Fruit fly (Drosophila melanogaster) whole organism, embryonic: ENCODE results near the gene CG14915.

Experiments used
- Atf-2 ChIP-seq: fragments of 200-800 bp; sonication (Bioruptor generic); optimal IDR thresholded peaks from 2 replicates; lab custom pipeline; 2016; ENCODE audit warnings: missing biosample characterization, missing genetic modification characterization
- BtbVII ChIP-seq: fragments of 200-800 bp; sonication (Bioruptor generic); optimal IDR thresholded peaks from 3 replicates; lab custom pipeline; 2017; ENCODE audit warnings: missing biosample characterization, mild to moderate bottlenecking, missing genetic modification characterization
- CG1024 ChIP-seq: fragments of 200-800 bp; sonication (Bioruptor generic); IDR thresholded peaks from 2 replicates; pipeline ENCODE4 v1.3.6; 2022; ENCODE audit warnings: missing biosample characterization, missing genetic modification characterization
- CG10462 ChIP-seq: fragments of 200-800 bp; sonication (Bioruptor generic); optimal IDR thresholded peaks from 2 replicates; lab custom pipeline; 2016; ENCODE audit warnings: missing biosample characterization, missing genetic modification characterization
- CG11695 ChIP-seq: fragments of 200-800 bp; sonication (Bioruptor generic); IDR thresholded peaks from 3 replicates; pipeline ENCODE4 v1.3.6; 2022; ENCODE audit warnings: missing biosample characterization, missing genetic modification characterization
- CG11723 ChIP-seq: fragments of 200-800 bp; sonication (Bioruptor generic); optimal IDR thresholded peaks from 2 replicates; lab custom pipeline; 2017; ENCODE audit warnings: missing biosample characterization, mild to moderate bottlenecking, missing genetic modification characterization
- CG12104 ChIP-seq: fragments of 200-800 bp; sonication (Bioruptor generic); optimal IDR thresholded peaks from 3 replicates; lab custom pipeline; 2016; ENCODE audit warnings: missing biosample characterization, missing genetic modification characterization
- CG12391 ChIP-seq: fragments of 200-800 bp; sonication (Bioruptor generic); optimal IDR thresholded peaks from 3 replicates; lab custom pipeline; 2018; ENCODE audit warnings: missing biosample characterization, mild to moderate bottlenecking, missing genetic modification characterization, moderate library complexity
- CG14014 ChIP-seq: fragments of 200-800 bp; sonication (Bioruptor generic); IDR thresholded peaks from 2 replicates; pipeline ENCODE4 v1.3.6; 2022; ENCODE audit warnings: missing biosample characterization, missing genetic modification characterization
- CG15269 ChIP-seq: fragments of 200-800 bp; sonication (Bioruptor generic); optimal IDR thresholded peaks from 2 replicates; lab custom pipeline; 2018; ENCODE audit warnings: missing biosample characterization, mild to moderate bottlenecking, missing genetic modification characterization, moderate library complexity
- CG15601 ChIP-seq: fragments of 200-800 bp; sonication (Bioruptor generic); optimal IDR thresholded peaks from 3 replicates; lab custom pipeline; 2019; ENCODE audit warnings: missing biosample characterization, mild to moderate bottlenecking, missing genetic modification characterization, moderate library complexity
- CG17802 ChIP-seq: fragments of 200-800 bp; sonication (Bioruptor generic); optimal IDR thresholded peaks from 2 replicates; lab custom pipeline; 2018; ENCODE audit warnings: missing biosample characterization, mild to moderate bottlenecking, missing genetic modification characterization, moderate library complexity
- CG2129 ChIP-seq: fragments of 200-800 bp; sonication (Bioruptor generic); IDR thresholded peaks from 2 replicates; pipeline ENCODE4 v1.3.6; 2022; ENCODE audit warnings: missing biosample characterization, missing genetic modification characterization; ENCODE audit not compliant: partially characterized antibody
- CG31388 ChIP-seq: fragments of 200-800 bp; sonication (Bioruptor generic); optimal IDR thresholded peaks from 2 replicates; lab custom pipeline; 2016; ENCODE audit warnings: missing biosample characterization, missing genetic modification characterization
- CG4328 ChIP-seq: fragments of 200-800 bp; sonication (Bioruptor generic); optimal IDR thresholded peaks from 3 replicates; lab custom pipeline; 2017; ENCODE audit warnings: missing biosample characterization, missing genetic modification reagents, missing genetic modification characterization
- CG4404 ChIP-seq: fragments of 200-800 bp; sonication (Bioruptor generic); IDR thresholded peaks from 2 replicates; pipeline ENCODE4 v1.3.6; 2022; ENCODE audit warnings: missing biosample characterization, missing genetic modification characterization
- CG4707 ChIP-seq: fragments of 200-800 bp; sonication (Bioruptor generic); optimal IDR thresholded peaks from 2 replicates; lab custom pipeline; 2018; ENCODE audit warnings: missing biosample characterization, mild to moderate bottlenecking, missing genetic modification characterization, moderate library complexity
- CG4820 ChIP-seq: fragments of 200-800 bp; sonication (Bioruptor generic); optimal IDR thresholded peaks from 3 replicates; lab custom pipeline; 2016; ENCODE audit warnings: missing biosample characterization, missing genetic modification characterization
- CG6689 ChIP-seq: fragments of 200-800 bp; sonication (Bioruptor generic); IDR thresholded peaks from 2 replicates; pipeline ENCODE4 v1.3.6; 2022; ENCODE audit warnings: missing biosample characterization, missing genetic modification characterization
- CG7372 ChIP-seq: fragments of 200-800 bp; sonication (Bioruptor generic); IDR thresholded peaks from 2 replicates; pipeline ENCODE4 v1.3.6; 2022; ENCODE audit warnings: missing biosample characterization, missing genetic modification characterization
- CG7963 ChIP-seq: fragments of 200-800 bp; sonication (Bioruptor generic); IDR thresholded peaks from 3 replicates; pipeline ENCODE4 v1.3.6; 2022; ENCODE audit warnings: missing biosample characterization, missing genetic modification characterization; ENCODE audit not compliant: partially characterized antibody
- CG8089 ChIP-seq: fragments of 200-800 bp; sonication (Bioruptor generic); optimal IDR thresholded peaks from 3 replicates; lab custom pipeline; 2016; ENCODE audit warnings: missing biosample characterization, missing genetic modification characterization
- HLH3B ChIP-seq: fragments of 200-800 bp; sonication (Bioruptor generic); IDR thresholded peaks from 2 replicates; pipeline ENCODE4 v1.3.6; 2022; ENCODE audit warnings: missing biosample characterization, missing genetic modification characterization
- Hand ChIP-seq: fragments of 200-800 bp; sonication (Bioruptor generic); optimal IDR thresholded peaks from 2 replicates; lab custom pipeline; 2017; ENCODE audit warnings: mild to moderate bottlenecking, missing biosample characterization, missing genetic modification reagents, missing genetic modification characterization
- Hr78 ChIP-seq, 2 experiments: fragments of 200-800 bp in 1 of 2; fragments of >200 bp in 1 of 2; sonication (Bioruptor generic) in 1 of 2; optimal IDR thresholded peaks; 2 replicates each; lab custom pipeline; 2017 to 2019; ENCODE audit warnings: missing biosample characterization in 2 of 2, missing genetic modification characterization in 2 of 2, mild to moderate bottlenecking in 1 of 2, moderate library complexity in 1 of 2
- MBD-R2 ChIP-seq: fragments of 200-800 bp; sonication (Bioruptor generic); IDR thresholded peaks from 2 replicates; pipeline ENCODE4 v1.3.6; 2022; ENCODE audit warnings: missing biosample characterization, missing genetic modification characterization
- Poxn ChIP-seq: fragments of 200-800 bp; sonication (Bioruptor generic); IDR thresholded peaks from 2 replicates; pipeline ENCODE4 v1.3.6; 2022; ENCODE audit warnings: missing biosample characterization, missing genetic modification characterization
- Ptx1 ChIP-seq: fragments of 200-800 bp; sonication (Bioruptor generic); IDR thresholded peaks from 2 replicates; pipeline ENCODE4 v1.3.6; 2022; ENCODE audit warnings: missing biosample characterization, missing genetic modification characterization
- Rfx ChIP-seq: fragments of 200-800 bp; sonication (Bioruptor generic); IDR thresholded peaks from 2 replicates; pipeline ENCODE4 v1.3.6; 2022; ENCODE audit warnings: missing biosample characterization, missing genetic modification characterization
- Scr ChIP-seq: fragments of 200-800 bp; sonication (Bioruptor generic); IDR thresholded peaks from 2 replicates; pipeline ENCODE4 v1.3.6; 2022; ENCODE audit warnings: missing biosample characterization, missing genetic modification characterization; ENCODE audit not compliant: partially characterized antibody
- Sry-β ChIP-seq: fragments of 200-800 bp; sonication (Bioruptor generic); optimal IDR thresholded peaks from 2 replicates; lab custom pipeline; 2018; ENCODE audit warnings: missing biosample characterization, mild to moderate bottlenecking, missing genetic modification characterization, moderate library complexity
- Xrp1 ChIP-seq: fragments of 200-800 bp; sonication (Bioruptor generic); IDR thresholded peaks from 2 replicates; pipeline ENCODE4 v1.3.6; 2022; ENCODE audit warnings: missing biosample characterization, missing genetic modification characterization
- ara ChIP-seq: fragments of 200-800 bp; sonication (Bioruptor generic); IDR thresholded peaks from 2 replicates; pipeline ENCODE4 v1.3.6; 2022; ENCODE audit warnings: missing biosample characterization, missing genetic modification characterization
- bsh ChIP-seq, 2 experiments: fragments of 200-800 bp; sonication (Bioruptor generic); optimal IDR thresholded peaks; 2 replicates each; lab custom pipeline; 2017 to 2018; ENCODE audit warnings: mild to moderate bottlenecking in 2 of 2, missing biosample characterization in 2 of 2, missing genetic modification characterization in 2 of 2, moderate library complexity in 1 of 2
- chif ChIP-seq, 2 experiments: fragments of 200-800 bp; sonication (Bioruptor generic); optimal IDR thresholded peaks; 3 replicates each; lab custom pipeline; 2016; ENCODE audit warnings: missing biosample characterization in 2 of 2, missing genetic modification characterization in 2 of 2
- ci ChIP-seq: fragments of 200-800 bp; sonication (Bioruptor generic); IDR thresholded peaks from 3 replicates; pipeline ENCODE4 v1.3.6; 2022; ENCODE audit warnings: missing biosample characterization, missing genetic modification characterization
- danr ChIP-seq: fragments of 200-800 bp; sonication (Bioruptor generic); IDR thresholded peaks from 2 replicates; pipeline ENCODE4 v1.3.6; 2022; ENCODE audit warnings: missing biosample characterization, missing genetic modification characterization
- dm ChIP-seq: fragments of 200-800 bp; sonication (Bioruptor generic); optimal IDR thresholded peaks from 3 replicates; lab custom pipeline; 2016; ENCODE audit warnings: missing biosample characterization, missing genetic modification characterization
- gce ChIP-seq: fragments of 200-800 bp; sonication (Bioruptor generic); IDR thresholded peaks from 3 replicates; pipeline ENCODE4 v1.3.6; 2022; ENCODE audit warnings: missing biosample characterization, missing genetic modification characterization
- gt ChIP-seq: fragments of 200-800 bp; sonication (Bioruptor generic); IDR thresholded peaks from 2 replicates; pipeline ENCODE4 v1.3.6; 2022; ENCODE audit warnings: missing biosample characterization, missing genetic modification characterization
- lab ChIP-seq: fragments of 200-800 bp; sonication (Bioruptor generic); optimal IDR thresholded peaks from 3 replicates; lab custom pipeline; 2017; ENCODE audit warnings: missing biosample characterization, missing genetic modification characterization, mild to moderate bottlenecking, moderate library complexity, missing genetic modification reagents
- lilli ChIP-seq: fragments of 200-800 bp; sonication (Bioruptor generic); optimal IDR thresholded peaks from 3 replicates; lab custom pipeline; 2016; ENCODE audit warnings: missing biosample characterization, missing genetic modification characterization
- odd ChIP-seq: fragments of 200-800 bp; sonication (Bioruptor generic); optimal IDR thresholded peaks from 2 replicates; lab custom pipeline; 2017; ENCODE audit warnings: missing biosample characterization, mild to moderate bottlenecking, missing genetic modification characterization
- pho ChIP-seq: fragments of 200-800 bp; sonication (Bioruptor generic); optimal IDR thresholded peaks from 2 replicates; lab custom pipeline; 2016; ENCODE audit warnings: missing biosample characterization, missing genetic modification characterization
- psq ChIP-seq: fragments of 200-800 bp; sonication (Bioruptor generic); optimal IDR thresholded peaks from 2 replicates; lab custom pipeline; 2017; ENCODE audit warnings: missing biosample characterization, missing genetic modification characterization
- schlank ChIP-seq: fragments of 200-800 bp; sonication (Bioruptor generic); optimal IDR thresholded peaks from 2 replicates; lab custom pipeline; 2018; ENCODE audit warnings: missing biosample characterization, mild to moderate bottlenecking, missing genetic modification characterization
- tio ChIP-seq: fragments of 200-800 bp; sonication (Bioruptor generic); optimal IDR thresholded peaks from 2 replicates; lab custom pipeline; 2017; ENCODE audit warnings: missing biosample characterization, missing genetic modification characterization, inconsistent platforms
- trh ChIP-seq: fragments of 200-800 bp; sonication (Bioruptor generic); optimal IDR thresholded peaks from 2 replicates; lab custom pipeline; 2016; ENCODE audit warnings: missing biosample characterization, missing genetic modification characterization
- usp ChIP-seq: fragments of >200 bp; optimal IDR thresholded peaks from 2 replicates; lab custom pipeline; 2017; ENCODE audit warnings: missing biosample characterization, missing genetic modification characterization
- zfh1 ChIP-seq: fragments of 200-800 bp; sonication (Bioruptor generic); IDR thresholded peaks from 3 replicates; pipeline ENCODE4 v1.3.6; 2022; ENCODE audit warnings: missing biosample characterization, missing genetic modification characterization

CG14915 gene

dm6 chr2L:11065106-11065878 lies 5.5 kb upstream of the CG14915 start (continued):
- no peak for TF ChIP-seq zfh1
- no peak for TF ChIP-seq CG7372 (GFP tag; lab: Robert Waterston, UW)
- no peak for TF ChIP-seq CG10462 (GFP tag; lab: Kevin White, UChicago)
- no peak for TF ChIP-seq ci
- no peak for TF ChIP-seq CG15601 (tag; lab: Kevin White, UChicago)
- peak; percentile 59 for TF ChIP-seq Poxn
- peak; percentile 68 for TF ChIP-seq Rfx
- TF ChIP-seq CG4404 (GFP tag; lab: Robert Waterston, UW) = no peak
- TF ChIP-seq CG31388 (GFP tag; lab: Kevin White, UChicago) = no peak
- no peak for TF ChIP-seq HLH3B (GFP tag; lab: Robert Waterston, UW)
- TF ChIP-seq odd = no peak
- peak; percentile 43 for TF ChIP-seq Hand
- no peak for TF ChIP-seq pho (GFP tag; lab: Kevin White, UChicago)
- no peak for TF ChIP-seq bsh (GFP tag; optimal IDR thresholded peaks at IDR 0.05; lab: Kevin White, UChicago)
- no peak for TF ChIP-seq CG14014 (GFP tag; lab: Robert Waterston, UW)
- TF ChIP-seq tio (GFP tag; lab: Kevin White, UChicago) = no peak
- no peak for TF ChIP-seq ara
- peak; percentile 49 for TF ChIP-seq lilli
- no peak for TF ChIP-seq Sry-β
- no peak for TF ChIP-seq chif (GFP tag; optimal IDR thresholded peaks at IDR 0.05; lab: Kevin White, UChicago)
- no peak; the same call in 1 of the 2 replicates for TF ChIP-seq MBD-R2 (GFP tag; lab: Robert Waterston, UW)
- no peak for TF ChIP-seq CG4328 (GFP tag; lab: Kevin White, UChicago)
- TF ChIP-seq trh = no peak
- TF ChIP-seq danr (GFP tag; lab: Robert Waterston, UW) = no peak
- no peak for TF ChIP-seq CG4707 (GFP tag; lab: Kevin White, UChicago)
- no peak for TF ChIP-seq gce
- peak; percentile 42; the same call in 1 of the 2 replicates for TF ChIP-seq CG6689
- peak; percentile 65 for TF ChIP-seq lab (GFP tag; lab: Kevin White, UChicago)
- peak; percentile 43 for TF ChIP-seq CG15269
- no peak for TF ChIP-seq Hr78 (GFP tag; optimal IDR thresholded peaks at IDR 0.05; lab: Kevin White, UChicago)
- no peak for TF ChIP-seq CG4820 (GFP tag; lab: Kevin White, UChicago)
- peak; percentile 58 for TF ChIP-seq Ptx1 (GFP tag; lab: Robert Waterston, UW)
- TF ChIP-seq CG12104 = no peak
- no peak for TF ChIP-seq BtbVII (GFP tag; lab: Kevin White, UChicago)
- no peak for TF ChIP-seq CG17802 (tag; lab: Kevin White, UChicago)
- TF ChIP-seq schlank (tag; lab: Kevin White, UChicago) = no peak
- TF ChIP-seq Scr (GFP tag; lab: Robert Waterston, UW) = no peak
- no peak for TF ChIP-seq gt (GFP tag; lab: Robert Waterston, UW)
- TF ChIP-seq CG8089 (GFP tag; lab: Kevin White, UChicago) = no peak
- TF ChIP-seq CG12391 (tag; lab: Kevin White, UChicago) = peak; percentile 11
- TF ChIP-seq CG2129 (GFP tag; lab: Robert Waterston, UW) = no peak
- no peak for TF ChIP-seq psq
- TF ChIP-seq CG11723 = no peak
- no peak for TF ChIP-seq CG1024 (GFP tag; lab: Robert Waterston, UW)
- TF ChIP-seq CG11695 (GFP tag; lab: Robert Waterston, UW) = peak; percentile 53; the same call in 1 of the 3 replicates
- no peak for TF ChIP-seq CG7963
- TF ChIP-seq dm (GFP tag; lab: Kevin White, UChicago) = no peak
- no peak for TF ChIP-seq Atf-2 (GFP tag; lab: Kevin White, UChicago)
- no peak for TF ChIP-seq Xrp1 (GFP tag; lab: Robert Waterston, UW)
- TF ChIP-seq usp (GFP tag; lab: Kevin White, UChicago) = no peak
